Worm (Caenorhabditis elegans) whole organism, L2 larva: Measurements from ENCODE around the gene Y32B12C.1.

Experiments used
- crh-2 ChIP-seq: sonication (generic microtip); optimal IDR thresholded peaks from 2 replicates; lab custom pipeline; 2017; ENCODE audit warnings: missing biosample characterization, missing genetic modification characterization
- skn-1 ChIP-seq: sonication (generic microtip); optimal IDR thresholded peaks from 2 replicates; lab custom pipeline; 2017; ENCODE audit warnings: missing biosample characterization, missing genetic modification characterization
- unc-62 ChIP-seq: fragments of 150-350 bp; optimal IDR thresholded peaks from 2 replicates; lab custom pipeline; 2014; ENCODE audit warnings: missing biosample characterization, missing genetic modification reagents, missing genetic modification characterization

- TF ChIP-seq skn-1: no peak
- no peak for TF ChIP-seq unc-62 (GFP tag; lab: Kevin White, UChicago)
- no peak for TF ChIP-seq crh-2 (tag; lab: Kevin White, UChicago)
Measured at ce11 chrV:16603102-16603501, 3.3 kb upstream of the Y32B12C.1 start, which contains the start of gene T03E6.8.
